Fruit fly (Drosophila melanogaster) whole organism: Measurements from ENCODE around the gene simj.

Experiments used
- CG8478 ChIP-seq: fragments of >200 bp; optimal IDR thresholded peaks from 2 replicates; lab custom pipeline; 2018; ENCODE audit warnings: inconsistent platforms
- pan ChIP-seq: fragments of >200 bp; optimal IDR thresholded peaks from 2 replicates; lab custom pipeline; 2017
- psq ChIP-seq: fragments of >200 bp; optimal IDR thresholded peaks from 2 replicates; lab custom pipeline; 2017

- TF ChIP-seq CG8478 (lab: Kevin White, UChicago), result no peak
- TF ChIP-seq psq (lab: Kevin White, UChicago), result no peak
- no peak for TF ChIP-seq pan (lab: Kevin White, UChicago)
These were observed 3.6 kb upstream of the simj start, which contains the start of the genes CG32066 and CG8003 for dm6 chr3L:10660744-10661589.
